Fruit fly (Drosophila melanogaster) whole organism, embryonic: ENCODE results near the gene CG4950.

ENCODE experiments used
- Bgb ChIP-seq: fragments of 200-800 bp; sonication (Bioruptor generic); IDR thresholded peaks from 2 replicates; pipeline ENCODE4 v1.3.6; 2022; ENCODE audit warnings: missing biosample characterization, missing genetic modification characterization; ENCODE audit not compliant: partially characterized antibody
- CG13287 ChIP-seq: fragments of 200-800 bp; sonication (Bioruptor generic); IDR thresholded peaks from 2 replicates; pipeline ENCODE4 v1.3.6; 2022; ENCODE audit warnings: missing biosample characterization, missing genetic modification characterization; ENCODE audit not compliant: partially characterized antibody
- CG14050 ChIP-seq: fragments of 200-800 bp; sonication (Bioruptor generic); IDR thresholded peaks from 3 replicates; pipeline ENCODE4 v1.3.6; 2022; ENCODE audit warnings: missing biosample characterization, missing genetic modification characterization
- CG17385 ChIP-seq: fragments of 200-800 bp; sonication (Bioruptor generic); optimal IDR thresholded peaks from 3 replicates; lab custom pipeline; 2018; ENCODE audit warnings: missing biosample characterization, mild to moderate bottlenecking, missing genetic modification characterization
- CG1792 ChIP-seq: fragments of 200-800 bp; sonication (Bioruptor generic); optimal IDR thresholded peaks from 2 replicates; lab custom pipeline; 2016; ENCODE audit warnings: missing biosample characterization, missing genetic modification characterization
- CG31441 ChIP-seq: fragments of 200-800 bp; sonication (Bioruptor generic); IDR thresholded peaks from 2 replicates; pipeline ENCODE4 v1.3.6; 2022; ENCODE audit warnings: missing biosample characterization, missing genetic modification characterization
- CG34422 ChIP-seq: fragments of 200-800 bp; sonication (Bioruptor generic); IDR thresholded peaks from 3 replicates; pipeline ENCODE4 v1.3.6; 2022; ENCODE audit warnings: missing biosample characterization, missing genetic modification characterization
- CG3726 ChIP-seq: fragments of 200-800 bp; sonication (Bioruptor generic); IDR thresholded peaks from 3 replicates; pipeline ENCODE4, ENCODE4 v1.3.6; 2022; ENCODE audit warnings: missing biosample characterization, missing genetic modification characterization
- CG4730 ChIP-seq: fragments of 200-800 bp; sonication (Bioruptor generic); IDR thresholded peaks from 2 replicates; pipeline ENCODE4 v1.3.6; 2022; ENCODE audit warnings: missing biosample characterization, missing genetic modification characterization
- CG7556 ChIP-seq: fragments of 200-800 bp; sonication (Bioruptor generic); optimal IDR thresholded peaks from 2 replicates; lab custom pipeline; 2017; ENCODE audit warnings: missing biosample characterization, mild to moderate bottlenecking, missing genetic modification characterization
- CG7928 ChIP-seq: fragments of 200-800 bp; sonication (Bioruptor generic); optimal IDR thresholded peaks from 2 replicates; lab custom pipeline; 2017; ENCODE audit warnings: missing biosample characterization, mild to moderate bottlenecking, missing genetic modification characterization
- CTCF ChIP-seq: fragments of 200-800 bp; sonication (Bioruptor generic); optimal IDR thresholded peaks from 2 replicates; lab custom pipeline; 2017; ENCODE audit warnings: missing biosample characterization, mild to moderate bottlenecking, missing genetic modification characterization, moderate library complexity
- Chrac-16 ChIP-seq: fragments of 200-800 bp; sonication (Bioruptor generic); optimal IDR thresholded peaks from 3 replicates; lab custom pipeline; 2016; ENCODE audit warnings: missing biosample characterization, missing genetic modification characterization
- Dbx ChIP-seq: fragments of 200-800 bp; sonication (Bioruptor generic); IDR thresholded peaks from 3 replicates; pipeline ENCODE4 v1.3.6; 2022; ENCODE audit warnings: missing biosample characterization, missing genetic modification characterization
- Deaf1 ChIP-seq: fragments of 200-800 bp; optimal IDR thresholded peaks from 3 replicates; lab custom pipeline; 2019; ENCODE audit warnings: missing biosample characterization, mild to moderate bottlenecking, missing genetic modification characterization, moderate library complexity
- Dref ChIP-seq: fragments of 200-800 bp; sonication (Bioruptor generic); IDR thresholded peaks from 2 replicates; pipeline ENCODE4 v1.3.6; 2022; ENCODE audit warnings: missing biosample characterization, missing genetic modification characterization
- E2f1 ChIP-seq: fragments of 200-800 bp; sonication (Bioruptor generic); IDR thresholded peaks from 2 replicates; pipeline ENCODE4 v1.3.6; 2022; ENCODE audit warnings: missing biosample characterization, missing genetic modification characterization
- Ets65A ChIP-seq: fragments of 200-800 bp; sonication (Bioruptor generic); peaks from one replicate; lab custom pipeline; 2016; ENCODE audit warnings: missing biosample characterization, missing genetic modification characterization
- HLH4C ChIP-seq: fragments of 200-800 bp; sonication (Bioruptor generic); IDR thresholded peaks from 3 replicates; pipeline ENCODE4 v1.3.6; 2022; ENCODE audit warnings: missing biosample characterization, missing genetic modification characterization; ENCODE audit not compliant: partially characterized antibody
- Lhr ChIP-seq: fragments of 200-800 bp; sonication (Bioruptor generic); optimal IDR thresholded peaks from 3 replicates; lab custom pipeline; 2017; ENCODE audit warnings: mild to moderate bottlenecking, missing biosample characterization, missing genetic modification reagents, missing genetic modification characterization
- Oaz ChIP-seq: fragments of 200-800 bp; sonication (Bioruptor generic); IDR thresholded peaks from 2 replicates; pipeline ENCODE4 v1.3.6; 2022; ENCODE audit warnings: missing biosample characterization, missing genetic modification characterization
- PHDP ChIP-seq: fragments of 200-800 bp; sonication (Bioruptor generic); optimal IDR thresholded peaks from 3 replicates; lab custom pipeline; 2018; ENCODE audit warnings: missing biosample characterization, mild to moderate bottlenecking, missing genetic modification characterization, moderate library complexity
- Stat92E ChIP-seq, 3 experiments: fragments of >200 bp in 2 of 3; fragments of 200-800 bp in 1 of 3; sonication (Bioruptor generic) in 1 of 3; optimal IDR thresholded peaks; 2 replicates each; lab custom pipeline; 2017 to 2019; ENCODE audit warnings: missing biosample characterization in 3 of 3, missing genetic modification characterization in 3 of 3, mild to moderate bottlenecking in 1 of 3, moderate library complexity in 1 of 3
- Trl ChIP-seq, 3 experiments: fragments of >200 bp in 2 of 3; fragments of 200-800 bp in 1 of 3; sonication (Bioruptor generic) in 1 of 3; optimal IDR thresholded peaks; 2 replicates in 1 of 3; 3 replicates in 2 of 3; lab custom pipeline; 2016 to 2017; ENCODE audit warnings: missing biosample characterization in 1 of 3, missing genetic modification characterization in 1 of 3
- amos ChIP-seq: fragments of 200-800 bp; sonication (Bioruptor generic); IDR thresholded peaks from 2 replicates; pipeline ENCODE4 v1.3.6; 2022; ENCODE audit warnings: missing biosample characterization, missing genetic modification characterization; ENCODE audit not compliant: partially characterized antibody
- bsh ChIP-seq, 2 experiments: fragments of 200-800 bp; sonication (Bioruptor generic); optimal IDR thresholded peaks; 2 replicates each; lab custom pipeline; 2017 to 2018; ENCODE audit warnings: mild to moderate bottlenecking in 2 of 2, missing biosample characterization in 2 of 2, missing genetic modification characterization in 2 of 2, moderate library complexity in 1 of 2
- crol ChIP-seq: fragments of 200-800 bp; sonication (Bioruptor generic); IDR thresholded peaks from 2 replicates; pipeline ENCODE4 v1.3.6; 2022; ENCODE audit warnings: missing biosample characterization, missing genetic modification characterization
- dan ChIP-seq: fragments of 200-800 bp; sonication (Bioruptor generic); IDR thresholded peaks from 2 replicates; pipeline ENCODE4 v1.3.6; 2022; ENCODE audit warnings: missing biosample characterization, missing genetic modification characterization
- ftz-f1 ChIP-seq: fragments of 200-800 bp; sonication (Bioruptor generic); optimal IDR thresholded peaks from 2 replicates; lab custom pipeline; 2016; ENCODE audit warnings: missing biosample characterization, missing genetic modification characterization
- kni ChIP-seq: fragments of 200-800 bp; sonication (Bioruptor generic); optimal IDR thresholded peaks from 3 replicates; lab custom pipeline; 2017; ENCODE audit warnings: mild to moderate bottlenecking, missing biosample characterization, missing genetic modification reagents, missing genetic modification characterization
- luna ChIP-seq: fragments of 200-800 bp; sonication (Bioruptor generic); optimal IDR thresholded peaks from 2 replicates; lab custom pipeline; 2016; ENCODE audit warnings: missing biosample characterization, missing genetic modification characterization
- mirr ChIP-seq: fragments of 200-800 bp; sonication (Bioruptor generic); optimal IDR thresholded peaks from 3 replicates; lab custom pipeline; 2018; ENCODE audit warnings: missing biosample characterization, mild to moderate bottlenecking, missing genetic modification characterization
- nom ChIP-seq: fragments of 200-800 bp; sonication (Bioruptor generic); optimal IDR thresholded peaks from 2 replicates; lab custom pipeline; 2017; ENCODE audit warnings: missing biosample characterization, missing genetic modification characterization, mild to moderate bottlenecking, moderate library complexity, missing genetic modification reagents
- salm ChIP-seq: fragments of 200-800 bp; sonication (Bioruptor generic); optimal IDR thresholded peaks from 2 replicates; lab custom pipeline; 2018; ENCODE audit warnings: missing biosample characterization, mild to moderate bottlenecking, missing genetic modification characterization
- scrt ChIP-seq: fragments of 200-800 bp; sonication (Bioruptor generic); optimal IDR thresholded peaks from 2 replicates; lab custom pipeline; 2018; ENCODE audit warnings: missing biosample characterization, mild to moderate bottlenecking, missing genetic modification characterization, moderate library complexity
- ssp ChIP-seq: fragments of 200-800 bp; sonication (Bioruptor generic); IDR thresholded peaks from 2 replicates; pipeline ENCODE4 v1.3.6; 2022; ENCODE audit warnings: missing biosample characterization, missing genetic modification characterization
- tap ChIP-seq: fragments of 200-800 bp; optimal IDR thresholded peaks from 3 replicates; lab custom pipeline; 2019; ENCODE audit warnings: missing biosample characterization, mild to moderate bottlenecking, missing genetic modification characterization, moderate library complexity
- ttk ChIP-seq: fragments of 200-800 bp; sonication (Bioruptor generic); IDR thresholded peaks from 2 replicates; pipeline ENCODE4 v2.1.2; 2022; ENCODE audit warnings: missing biosample characterization, missing genetic modification characterization
- vfl ChIP-seq: fragments of 200-800 bp; sonication (Bioruptor generic); optimal IDR thresholded peaks from 2 replicates; lab custom pipeline; 2016; ENCODE audit warnings: missing biosample characterization, missing genetic modification characterization

CG4950 gene

DNA sequence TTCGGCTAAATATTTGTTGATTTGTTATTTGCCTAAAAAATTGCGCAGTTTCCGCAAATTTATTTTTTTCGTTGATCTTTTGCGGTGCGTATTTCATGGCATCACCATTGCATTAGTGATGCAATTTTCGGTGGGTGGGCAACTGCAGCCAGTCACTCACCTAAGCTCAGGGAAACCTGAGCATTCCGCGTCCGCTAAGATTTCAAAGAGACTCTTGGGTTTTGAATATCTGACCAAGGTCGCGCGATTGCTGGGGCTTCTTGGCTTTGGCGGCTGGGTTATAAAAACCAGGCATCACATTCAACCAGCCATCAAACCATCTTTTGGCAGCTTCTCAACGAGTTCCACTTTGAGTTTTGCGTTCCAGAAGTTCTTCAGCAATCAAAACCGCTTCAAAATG is 5.5 kb downstream of the CG4950 start, which contains the start of gene CG13071 (continued):
- TF ChIP-seq PHDP (tag; lab: Kevin White, UChicago) (no peak), E2f1 (GFP tag; lab: Robert Waterston, UW) (no peak), dan (no peak), CG31441 (GFP tag; lab: Robert Waterston, UW) (no peak)
- TF ChIP-seq, all 482 proteins: peak for 0

DNA sequence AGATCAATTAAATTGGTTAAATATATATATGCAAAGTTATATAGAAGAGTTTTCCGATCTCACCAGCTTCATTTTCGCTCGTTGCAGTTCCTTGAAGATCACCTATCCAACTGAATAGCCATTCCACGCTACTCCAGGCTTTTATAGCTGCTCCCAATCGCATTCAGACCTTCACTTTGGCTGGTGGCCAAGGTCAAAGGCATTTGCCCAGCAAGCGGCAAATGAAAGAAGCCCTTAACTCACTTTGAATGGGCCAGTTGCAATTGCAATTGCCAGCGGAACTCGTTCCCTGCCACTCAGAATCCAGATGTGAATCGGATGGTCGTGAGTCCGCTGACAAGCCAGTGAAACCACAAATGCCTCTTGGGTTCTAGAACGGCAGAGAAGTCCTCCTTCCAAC is 6.5 kb downstream of the CG4950 start, which contains the start of gene CG34247:
Gene CG34247, minus strand, starts transcription at position 101 of the 400 bp plus-strand sequence.
- no peak for TF ChIP-seq CG17385 (GFP tag; lab: Kevin White, UChicago)
- no peak for TF ChIP-seq kni (GFP tag; lab: Kevin White, UChicago)

DNA sequence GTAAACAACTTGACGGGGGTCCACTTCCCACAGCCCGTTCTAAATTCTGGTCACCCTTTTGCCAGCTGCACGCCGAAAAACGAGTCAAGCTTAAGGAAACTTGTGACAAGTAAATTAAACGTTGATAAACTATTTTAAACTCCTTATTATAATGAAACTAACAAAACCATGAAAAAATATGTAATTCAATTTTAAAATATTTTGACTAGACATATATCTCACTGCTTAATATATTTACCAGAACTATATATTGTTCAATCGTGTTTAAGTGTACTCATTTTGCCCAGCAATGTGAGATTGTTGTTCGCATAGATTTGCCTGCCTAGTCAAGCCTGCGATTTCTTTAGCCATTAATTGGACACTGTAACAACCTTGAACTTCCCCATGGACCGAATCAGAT is 8.4 kb downstream of the CG4950 start, which contains the start of gene CG13053:
Gene CG13053, minus strand, starts transcription at position 171 of the 400 bp plus-strand sequence.
- TF ChIP-seq mirr (GFP tag; lab: Kevin White, UChicago) (no peak), ssp (GFP tag; lab: Robert Waterston, UW) (no peak), nom (GFP tag; lab: Kevin White, UChicago) (peak; percentile 37), CG14050 (GFP tag; lab: Robert Waterston, UW) (no peak), tap (tag; lab: Kevin White, UChicago) (no peak), bsh (GFP tag; optimal IDR thresholded peaks at IDR 0.05; lab: Kevin White, UChicago) (peak in 1 of 2 experiments; percentile 55), CG3726 (GFP tag; lab: Robert Waterston, UW) (no peak), Lhr (GFP tag; lab: Kevin White, UChicago) (no peak)

- TF ChIP-seq Ets65A (GFP tag; lab: Kevin White, UChicago) (peak; percentile 30), CG13287 (GFP tag; lab: Robert Waterston, UW) (no peak), CG7928 (GFP tag; lab: Kevin White, UChicago) (no peak), Bgb (GFP tag; lab: Robert Waterston, UW) (0 out of 2 replicates have a peak, but pooled peaks have one; percentile 19), CG4730 (GFP tag; lab: Robert Waterston, UW) (no peak), ttk (GFP tag; lab: Robert Waterston, UW) (no peak), luna (GFP tag; lab: Kevin White, UChicago) (no peak), CG7556 (GFP tag; lab: Kevin White, UChicago) (no peak), CG1792 (no peak), CG34422 (GFP tag; lab: Robert Waterston, UW) (no peak), ftz-f1 (GFP tag; lab: Kevin White, UChicago) (no peak), Dbx (GFP tag; lab: Robert Waterston, UW) (0 out of 3 replicates have a peak, but pooled peaks have one; percentile 25), HLH4C (GFP tag; lab: Robert Waterston, UW) (0 out of 3 replicates have a peak, but pooled peaks have one; percentile 10), scrt (GFP tag; lab: Kevin White, UChicago) (peak; percentile 92), Deaf1 (peak; percentile 97), Chrac-16 (no peak), salm (tag; lab: Kevin White, UChicago) (no peak)
Measured at dm6 chr3L:16257118-16257627, 10.8 kb downstream of the CG4950 start, which contains the start of gene CG13054. CG13054 (minus strand) TSS chr3L:16257191.

DNA sequence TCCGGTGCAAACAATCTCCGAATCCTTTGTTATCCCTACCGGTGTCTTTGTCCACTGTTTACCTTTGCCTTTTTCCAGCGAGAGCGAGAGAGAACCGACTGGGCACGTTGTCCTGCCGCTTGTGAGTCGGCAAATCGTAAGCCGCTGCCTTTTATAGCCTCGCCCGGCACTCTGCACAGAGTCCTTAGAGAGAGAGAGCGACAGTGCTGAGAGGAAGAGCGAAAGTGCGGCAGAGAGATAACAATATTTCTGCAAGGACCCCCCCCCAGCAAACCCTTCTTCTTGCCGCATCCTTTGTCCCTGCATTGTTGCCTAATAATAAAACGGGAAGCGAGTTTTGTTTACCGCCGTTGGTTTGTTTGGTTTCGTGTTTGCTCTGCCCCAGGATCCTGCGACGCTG is 15.7 kb downstream of the CG4950 start, which contains the start of gene CG13055:
Gene CG13055, minus strand, starts transcription at position 101 of the 400 bp plus-strand sequence.
- TF ChIP-seq Stat92E (GFP tag; optimal IDR thresholded peaks at IDR 0.05; lab: Kevin White, UChicago) (no peak), crol (0 out of 2 replicates have a peak, but pooled peaks have one; percentile 46), Dref (GFP tag; lab: Robert Waterston, UW) (peak; percentile 22; the same call in 1 of the 2 replicates), Oaz (GFP tag; lab: Robert Waterston, UW) (0 out of 2 replicates have a peak, but pooled peaks have one; percentile 11), Deaf1 (peak; percentile 51), CTCF (GFP tag; lab: Kevin White, UChicago) (peak; percentile 62), Trl (optimal IDR thresholded peaks at IDR 0.05; lab: Kevin White, UChicago) (peak; percentile 24 to 49), Trl (GFP tag; optimal IDR thresholded peaks at IDR 0.05; lab: Kevin White, UChicago) (no peak), amos (GFP tag; lab: Robert Waterston, UW) (peak; percentile 5; the same call in 1 of the 2 replicates), vfl (GFP tag; lab: Kevin White, UChicago) (no peak)
